Fruit fly (Drosophila melanogaster): Measurements from ENCODE around the gene I-t.

Gene I-t

dm6 chr3R:11684316-11684715 lies 19.5 kb upstream of the I-t start, which contains the start of gene CG6830 (continued):
- TF ChIP-seq oc (tag; optimal IDR thresholded peaks at IDR 0.05): no peak
- no peak for TF ChIP-seq pzg (GFP tag; optimal IDR thresholded peaks at IDR 0.05)
- no peak for TF ChIP-seq nerfin-2 (GFP tag; IDR thresholded peaks at IDR 0.05; ENCODE audit: partially characterized antibody)
- no peak for TF ChIP-seq CG9215 (GFP tag; IDR thresholded peaks at IDR 0.05)
- TF ChIP-seq Dfd (GFP tag; optimal IDR thresholded peaks at IDR 0.05): no peak
- no peak for TF ChIP-seq slp2 (GFP tag; optimal IDR thresholded peaks at IDR 0.05)
- TF ChIP-seq pan (optimal IDR thresholded peaks at IDR 0.05): no peak
- TF ChIP-seq pan (GFP tag; optimal IDR thresholded peaks at IDR 0.05 in 1 of 2, IDR thresholded peaks at IDR 0.05 in 1 of 2): no peak
- no peak for TF ChIP-seq Lpt (GFP tag; optimal IDR thresholded peaks at IDR 0.05)
- TF ChIP-seq CTCF (GFP tag; optimal IDR thresholded peaks at IDR 0.05): no peak
- no peak for TF ChIP-seq Dbx (GFP tag; IDR thresholded peaks at IDR 0.05)
- TF ChIP-seq sug (tag; optimal IDR thresholded peaks at IDR 0.05): peak; percentile 87
- no peak for TF ChIP-seq CG7987 (GFP tag; optimal IDR thresholded peaks at IDR 0.05)
- no peak for TF ChIP-seq CG2116 (GFP tag; optimal IDR thresholded peaks at IDR 0.05)
- peak in 1 of 2 experiments; percentile 4 for TF ChIP-seq Pdp1 (GFP tag; optimal IDR thresholded peaks at IDR 0.05)
- no peak for TF ChIP-seq CG8359 (GFP tag; optimal IDR thresholded peaks at IDR 0.05; ENCODE audit: borderline replicate concordance)

dm6 chr3R:11688055-11688454 lies 15.8 kb upstream of the I-t start, which contains the start of gene CG6834:
CG6834 (minus strand) TSS chr3R:11688133.
- TF ChIP-seq pnt (GFP tag; optimal IDR thresholded peaks at IDR 0.05) (no peak), CG11247 (GFP tag; IDR thresholded peaks at IDR 0.05) (no peak), Dip3 (GFP tag; optimal IDR thresholded peaks at IDR 0.05) (no peak), Ets97D (GFP tag; optimal IDR thresholded peaks at IDR 0.05) (no peak), sim (GFP tag; IDR thresholded peaks at IDR 0.05) (no peak), CG6654 (GFP tag; optimal IDR thresholded peaks at IDR 0.05) (no peak), bowl (GFP tag; IDR thresholded peaks at IDR 0.05) (no peak), br (optimal IDR thresholded peaks at IDR 0.05) (no peak), CG1603 (tag; optimal IDR thresholded peaks at IDR 0.05) (peak; percentile 15), unpg (GFP tag; optimal IDR thresholded peaks at IDR 0.05) (peak; percentile 20), gce (GFP tag; IDR thresholded peaks at IDR 0.05) (no peak), exex (tag; optimal IDR thresholded peaks at IDR 0.05) (peak; percentile 85), vvl (GFP tag; IDR thresholded peaks at IDR 0.05) (no peak), Elba2 (GFP tag; optimal IDR thresholded peaks at IDR 0.05) (no peak), CG6791 (GFP tag; IDR thresholded peaks at IDR 0.05; ENCODE audit: partially characterized antibody) (no peak), cad (GFP tag; optimal IDR thresholded peaks at IDR 0.05) (no peak), CG7928 (GFP tag; optimal IDR thresholded peaks at IDR 0.05) (no peak), CG11093 (GFP tag; IDR thresholded peaks at IDR 0.05) (no peak), dan (GFP tag; IDR thresholded peaks at IDR 0.05) (no peak), slp2 (GFP tag; optimal IDR thresholded peaks at IDR 0.05) (no peak), fd3F (GFP tag; optimal IDR thresholded peaks at IDR 0.05) (no peak), CG14667 (GFP tag; IDR thresholded peaks at IDR 0.05) (no peak), ranshi (GFP tag; IDR thresholded peaks at IDR 0.05) (no peak), CG6813 (GFP tag; optimal IDR thresholded peaks at IDR 0.05) (no peak), ken (GFP tag; IDR thresholded peaks at IDR 0.05) (no peak), nerfin-1 (tag; optimal IDR thresholded peaks at IDR 0.05) (peak; percentile 40), Six4 (GFP tag; optimal IDR thresholded peaks at IDR 0.05) (no peak), CG33557 (GFP tag; optimal IDR thresholded peaks at IDR 0.05) (peak; percentile 53), nmo (GFP tag; optimal IDR thresholded peaks at IDR 0.05) (no peak), CG3281 (GFP tag; optimal IDR thresholded peaks at IDR 0.05) (no peak), so (GFP tag; IDR thresholded peaks at IDR 0.05) (no peak), CG9817 (tag; optimal IDR thresholded peaks at IDR 0.05) (no peak), Antp (GFP tag; optimal IDR thresholded peaks at IDR 0.05) (no peak), CG4404 (GFP tag; IDR thresholded peaks at IDR 0.05) (no peak), Fer1 (GFP tag; optimal IDR thresholded peaks at IDR 0.05) (peak; percentile 31), caup (GFP tag; optimal IDR thresholded peaks at IDR 0.05; ENCODE audit: severe bottlenecking) (no peak), CG12071 (GFP tag; optimal IDR thresholded peaks at IDR 0.05) (peak; percentile 12)
